Fruit fly (Drosophila melanogaster): ENCODE results near the gene upd3.
A peak's percentile ranks its signal among the peaks of the same experiment; 100 is the strongest.

Gene upd3

DNA sequence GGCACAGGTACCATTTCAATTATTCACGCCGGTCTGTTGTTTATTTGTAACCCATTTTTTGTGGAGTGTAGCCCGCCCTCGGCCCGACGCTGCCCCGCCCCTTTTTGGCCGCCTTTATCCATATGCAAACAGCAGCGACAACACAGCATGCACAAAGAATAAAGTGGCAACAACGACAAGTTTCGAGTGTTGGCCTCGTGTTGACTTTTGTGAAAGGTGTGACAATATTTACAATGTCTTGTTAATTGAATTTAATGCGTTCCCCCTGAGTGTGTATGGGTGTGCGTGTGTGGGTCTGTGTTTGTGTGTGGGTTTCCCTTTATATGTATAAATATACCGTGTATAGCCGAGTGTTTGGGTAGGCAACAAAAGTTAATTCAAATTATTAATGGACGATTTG is 39.1 kb upstream of the upd3 start (continued):
- peak; percentile 7 for TF ChIP-seq ewg (GFP tag; optimal IDR thresholded peaks at IDR 0.05)
- TF ChIP-seq sc (optimal IDR thresholded peaks at IDR 0.05), result no peak
- TF ChIP-seq sc (GFP tag; optimal IDR thresholded peaks at IDR 0.05), result peak; percentile 26
- TF ChIP-seq HLH3B (GFP tag; IDR thresholded peaks at IDR 0.05), result 0 out of 2 replicates have a peak, but pooled peaks have one; percentile 8
- peak; percentile 2 for TF ChIP-seq CG11504 (tag; optimal IDR thresholded peaks at IDR 0.05)
- TF ChIP-seq ken (GFP tag; IDR thresholded peaks at IDR 0.05), result peak; percentile 38; the same call in 1 of the 3 replicates
- TF ChIP-seq CG1024 (GFP tag; IDR thresholded peaks at IDR 0.05), result 0 out of 2 replicates have a peak, but pooled peaks have one; percentile 10
- TF ChIP-seq CG6254 (GFP tag; optimal IDR thresholded peaks at IDR 0.05), result peak; percentile 20
- 0 out of 2 replicates have a peak, but pooled peaks have one; percentile 15 for TF ChIP-seq onecut (GFP tag; IDR thresholded peaks at IDR 0.05)
- no peak for TF ChIP-seq CG13287 (GFP tag; IDR thresholded peaks at IDR 0.05; ENCODE audit: partially characterized antibody)
- TF ChIP-seq Vsx1 (GFP tag; optimal IDR thresholded peaks at IDR 0.05), result peak; percentile 17
- peak; percentile 25 for TF ChIP-seq dmrt99B (tag; optimal IDR thresholded peaks at IDR 0.05)
- TF ChIP-seq ATbp (GFP tag; optimal IDR thresholded peaks at IDR 0.05), result peak; percentile 86
- TF ChIP-seq CG31388 (GFP tag; optimal IDR thresholded peaks at IDR 0.05), result no peak
- peak; percentile 60 for TF ChIP-seq Asciz (GFP tag; optimal IDR thresholded peaks at IDR 0.05)
- no peak for TF ChIP-seq Atf6 (GFP tag; IDR thresholded peaks at IDR 0.05)
- peak; percentile 66 for TF ChIP-seq HLHmδ (GFP tag; optimal IDR thresholded peaks at IDR 0.05)
- no peak for TF ChIP-seq Drgx (GFP tag; IDR thresholded peaks at IDR 0.05)
- peak; percentile 34 for TF ChIP-seq CG18599 (GFP tag; optimal IDR thresholded peaks at IDR 0.05)
- no peak for TF ChIP-seq Ptx1 (GFP tag; IDR thresholded peaks at IDR 0.05)
- TF ChIP-seq Awh (GFP tag; IDR thresholded peaks at IDR 0.05), result peak; percentile 28; the same call in 1 of the 2 replicates
- no peak for TF ChIP-seq CkIIα-i1 (GFP tag; IDR thresholded peaks at IDR 0.05)

DNA sequence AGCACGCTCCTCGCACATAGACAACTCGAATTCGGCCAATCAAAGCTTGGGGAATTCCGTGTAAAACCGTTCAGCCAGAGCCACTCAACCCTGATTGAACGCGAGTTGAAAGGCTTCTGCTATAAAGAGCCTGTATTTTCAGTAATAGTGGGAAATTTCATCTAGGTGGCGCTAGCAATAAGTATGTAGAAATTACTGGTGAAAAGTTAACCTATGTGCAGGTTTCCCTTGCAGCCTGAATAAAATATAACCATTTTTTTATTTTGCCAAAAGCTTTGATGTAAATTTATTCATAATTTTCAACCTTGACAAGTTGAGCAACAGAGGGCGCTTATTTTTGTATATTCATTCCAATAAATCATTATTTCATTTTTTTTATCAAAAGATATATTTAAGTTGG is 38.6 kb upstream of the upd3 start:
- no peak for TF ChIP-seq CG7745 (tag; optimal IDR thresholded peaks at IDR 0.05)
- peak; percentile 95 for TF ChIP-seq CG15601 (tag; optimal IDR thresholded peaks at IDR 0.05)
- no peak for TF ChIP-seq caup (GFP tag; optimal IDR thresholded peaks at IDR 0.05; ENCODE audit: severe bottlenecking)
- TF ChIP-seq Vsx1 (GFP tag; optimal IDR thresholded peaks at IDR 0.05), result no peak
- TF ChIP-seq peb (GFP tag; IDR thresholded peaks at IDR 0.05), result no peak
- no peak for TF ChIP-seq Trl (optimal IDR thresholded peaks at IDR 0.05)
- TF ChIP-seq Trl (GFP tag; optimal IDR thresholded peaks at IDR 0.05), result no peak
- no peak for TF ChIP-seq CG13624 (GFP tag; optimal IDR thresholded peaks at IDR 0.05)
- TF ChIP-seq Dip2 (GFP tag; IDR thresholded peaks at IDR 0.05), result peak; percentile 60; the same call in 1 of the 2 replicates
- no peak for TF ChIP-seq Rfx (GFP tag; IDR thresholded peaks at IDR 0.05)
- peak; percentile 87 for TF ChIP-seq CTCF (GFP tag; optimal IDR thresholded peaks at IDR 0.05)
- no peak for TF ChIP-seq CG12391 (tag; optimal IDR thresholded peaks at IDR 0.05)
- TF ChIP-seq sens (GFP tag), result peak; percentile 68
- no peak for TF ChIP-seq Sox102F (GFP tag; optimal IDR thresholded peaks at IDR 0.05)
- TF ChIP-seq Oli (tag; optimal IDR thresholded peaks at IDR 0.05), result no peak
- no peak for TF ChIP-seq dan (GFP tag; IDR thresholded peaks at IDR 0.05)
- no peak for TF ChIP-seq CG3847 (GFP tag; IDR thresholded peaks at IDR 0.05)
- no peak for TF ChIP-seq sqz (GFP tag; optimal IDR thresholded peaks at IDR 0.05)

DNA sequence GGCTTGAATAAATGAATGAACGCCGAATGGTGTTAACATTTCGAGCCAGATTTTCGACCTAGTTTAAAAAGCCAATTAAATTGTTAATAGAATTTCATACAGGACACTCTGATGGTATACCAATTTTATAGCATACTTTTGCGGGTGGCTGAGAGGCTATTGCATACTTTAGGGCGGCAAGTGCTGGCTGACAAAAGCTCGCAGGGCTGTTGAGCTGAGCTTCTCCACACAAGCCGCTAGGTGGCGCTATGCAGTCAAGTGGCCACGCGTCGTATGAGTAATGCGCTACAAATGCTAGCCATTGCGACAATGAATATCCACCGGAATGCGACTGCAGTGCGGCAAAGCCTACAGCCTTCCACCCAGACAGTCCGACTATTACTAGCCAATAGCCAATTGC is 37.7 kb upstream of the upd3 start:
- TF ChIP-seq CG9876 (GFP tag; optimal IDR thresholded peaks at IDR 0.05), result no peak
- TF ChIP-seq CG17802 (tag; optimal IDR thresholded peaks at IDR 0.05), result no peak
- TF ChIP-seq CG12659 (GFP tag; optimal IDR thresholded peaks at IDR 0.05), result no peak
- TF ChIP-seq CG15479 (GFP tag; optimal IDR thresholded peaks at IDR 0.05), result no peak
- TF ChIP-seq CG9727 (GFP tag; optimal IDR thresholded peaks at IDR 0.05), result peak; percentile 5
- 0 out of 3 replicates have a peak, but pooled peaks have one; percentile 11 for TF ChIP-seq otp (GFP tag; IDR thresholded peaks at IDR 0.05)
- no peak for TF ChIP-seq sna (GFP tag; IDR thresholded peaks at IDR 0.05; ENCODE audit: partially characterized antibody)
- TF ChIP-seq CG1647 (GFP tag; optimal IDR thresholded peaks at IDR 0.05), result no peak
- no peak for TF ChIP-seq CG12219 (GFP tag; optimal IDR thresholded peaks at IDR 0.05)
- TF ChIP-seq inv (GFP tag; IDR thresholded peaks at IDR 0.05; ENCODE audit: partially characterized antibody), result no peak
- TF ChIP-seq zen (tag; optimal IDR thresholded peaks at IDR 0.05), result peak; percentile 44
- TF ChIP-seq gsb (GFP tag; IDR thresholded peaks at IDR 0.05), result no peak
- peak; percentile 1 for TF ChIP-seq CG8944 (GFP tag; optimal IDR thresholded peaks at IDR 0.05)
